Worm (Caenorhabditis elegans) whole organism, L4 larva: Measurements from ENCODE around the gene wapl-1.

Experiments used
- F10B5.3 ChIP-seq: sonication (generic microtip); optimal IDR thresholded peaks from 2 replicates; lab custom pipeline; 2016; ENCODE audit warnings: mild to moderate bottlenecking, missing genetic modification characterization, missing compliant biosample characterization
- F37D6.2 ChIP-seq: sonication (generic microtip); optimal IDR thresholded peaks from 2 replicates; lab custom pipeline; 2016; ENCODE audit warnings: mild to moderate bottlenecking, missing genetic modification characterization, missing compliant biosample characterization
- R02D3.7 ChIP-seq: fragments of 150-350 bp; sonication (generic microtip); optimal IDR thresholded peaks from 3 replicates; lab custom pipeline; 2014; ENCODE audit warnings: missing biosample characterization, missing genetic modification characterization
- T20F7.1 ChIP-seq: fragments of 200-800 bp; sonication (Bioruptor generic); optimal IDR thresholded peaks from 2 replicates; lab custom pipeline; 2018; ENCODE audit warnings: mild to moderate bottlenecking, missing genetic modification characterization, missing compliant biosample characterization
- ZK546.5 ChIP-seq, 2 experiments: sonication (generic microtip); optimal IDR thresholded peaks; 2 replicates each; lab custom pipeline; 2017; ENCODE audit warnings: missing biosample characterization in 2 of 2, missing genetic modification characterization in 2 of 2
- aha-1 ChIP-seq: fragments of 150-350 bp; peaks from one replicate; lab custom pipeline; 2014; ENCODE audit warnings: missing biosample characterization, missing genetic modification characterization
- ceh-44 ChIP-seq: fragments of 200-800 bp; sonication (Bioruptor generic); IDR thresholded peaks from 2 replicates; pipeline ENCODE4 v1.3.6; 2022; ENCODE audit warnings: missing genetic modification reagents, missing genetic modification characterization, missing compliant biosample characterization
- ceh-62 ChIP-seq: sonication (generic microtip); optimal IDR thresholded peaks from 2 replicates; lab custom pipeline; 2017; ENCODE audit warnings: missing biosample characterization, missing genetic modification characterization
- ceh-82 ChIP-seq: sonication (generic microtip); optimal IDR thresholded peaks from 2 replicates; lab custom pipeline; 2017; ENCODE audit warnings: missing biosample characterization, missing genetic modification characterization
- ces-1 ChIP-seq: fragments of 150-350 bp; sonication (generic microtip); optimal IDR thresholded peaks from 4 replicates; lab custom pipeline; 2014; ENCODE audit warnings: missing biosample characterization, missing genetic modification reagents, missing genetic modification characterization
- daf-16 ChIP-seq, 3 experiments: sonication (generic microtip); optimal IDR thresholded peaks; 2 replicates each; lab custom pipeline; 2016 to 2017; ENCODE audit warnings: missing genetic modification characterization in 3 of 3, missing genetic modification reagents in 3 of 3, mild to moderate bottlenecking in 2 of 3, missing compliant biosample characterization in 2 of 3, missing biosample characterization in 1 of 3, moderate library complexity in 1 of 3
- daf-8 ChIP-seq: fragments of 200-800 bp; sonication (Bioruptor generic); IDR thresholded peaks from 2 replicates; pipeline ENCODE4 v1.3.6; 2022; ENCODE audit warnings: missing genetic modification characterization, missing compliant biosample characterization
- dmd-9 ChIP-seq: fragments of 200-800 bp; sonication (Bioruptor generic); IDR thresholded peaks from 2 replicates; pipeline ENCODE4 v1.3.6; 2022; ENCODE audit warnings: missing genetic modification reagents, missing genetic modification characterization, missing compliant biosample characterization
- fkh-10 ChIP-seq: fragments of 150-350 bp; optimal IDR thresholded peaks from 2 replicates; lab custom pipeline; 2014; ENCODE audit warnings: missing biosample characterization, missing genetic modification reagents, missing genetic modification characterization
- fos-1 ChIP-seq: fragments of 150-350 bp; optimal IDR thresholded peaks from 2 replicates; lab custom pipeline; 2014; ENCODE audit warnings: missing biosample characterization, missing genetic modification characterization
- gei-8 ChIP-seq: fragments of 200-800 bp; sonication (Bioruptor generic); optimal IDR thresholded peaks from 2 replicates; lab custom pipeline; 2018; ENCODE audit warnings: mild to moderate bottlenecking, missing genetic modification characterization, missing compliant biosample characterization
- hlh-30 ChIP-seq: sonication (generic microtip); optimal IDR thresholded peaks from 2 replicates; lab custom pipeline; 2017; ENCODE audit warnings: antibody characterized with exemption, mild to moderate bottlenecking, missing genetic modification characterization, missing compliant biosample characterization; ENCODE audit not compliant: insufficient read depth
- hmg-1.1 ChIP-seq: fragments of 200-800 bp; sonication (Bioruptor generic); IDR thresholded peaks from 2 replicates; pipeline ENCODE4 v1.3.6; 2022; ENCODE audit warnings: missing genetic modification reagents, missing genetic modification characterization, missing compliant biosample characterization
- jun-1 ChIP-seq: fragments of 150-350 bp; optimal IDR thresholded peaks from 2 replicates; lab custom pipeline; 2014; ENCODE audit warnings: missing biosample characterization, missing genetic modification reagents, missing genetic modification characterization
- lim-7 ChIP-seq: fragments of 200-800 bp; sonication (Bioruptor generic); IDR thresholded peaks from 2 replicates; pipeline ENCODE4 v1.3.6; 2022; ENCODE audit warnings: missing genetic modification characterization, missing compliant biosample characterization
- lin-1 ChIP-seq: fragments of 200-800 bp; sonication (Bioruptor generic); IDR thresholded peaks from 2 replicates; pipeline ENCODE4 v1.3.6; 2022; ENCODE audit warnings: missing genetic modification reagents, missing genetic modification characterization, missing compliant biosample characterization
- lin-13 ChIP-seq: fragments of 150-350 bp; optimal IDR thresholded peaks from 2 replicates; lab custom pipeline; 2014; ENCODE audit warnings: missing biosample characterization, missing genetic modification reagents, missing genetic modification characterization
- lir-3 ChIP-seq: sonication (generic microtip); optimal IDR thresholded peaks from 2 replicates; lab custom pipeline; 2016; ENCODE audit warnings: mild to moderate bottlenecking, missing genetic modification characterization, missing compliant biosample characterization
- lsy-2 ChIP-seq, 2 experiments: fragments of 150-350 bp in 1 of 2; sonication (generic microtip) in 1 of 2; optimal IDR thresholded peaks; 2 replicates each; lab custom pipeline; 2014 to 2017; ENCODE audit warnings: missing biosample characterization in 2 of 2, missing genetic modification characterization in 2 of 2
- madf-5 ChIP-seq, 2 experiments: fragments of 200-800 bp; sonication (Bioruptor generic); IDR thresholded peaks; 2 replicates each; pipeline ENCODE4 v1.3.6; 2022; ENCODE audit warnings: missing compliant biosample characterization in 2 of 2, missing genetic modification characterization in 2 of 2
- madf-9 ChIP-seq: fragments of 200-800 bp; sonication (Bioruptor generic); conservative IDR thresholded peaks from 2 replicates; pipeline ENCODE4 v1.3.6; 2022; ENCODE audit warnings: missing genetic modification reagents, missing genetic modification characterization, missing compliant biosample characterization
- mdt-29 ChIP-seq: fragments of 200-800 bp; sonication (Bioruptor generic); IDR thresholded peaks from 2 replicates; pipeline ENCODE4 v1.3.6; 2022; ENCODE audit warnings: missing genetic modification reagents, missing genetic modification characterization, missing compliant biosample characterization
- mep-1 ChIP-seq: fragments of 150-350 bp; sonication (generic microtip); optimal IDR thresholded peaks from 3 replicates; lab custom pipeline; 2014; ENCODE audit warnings: missing biosample characterization, missing genetic modification characterization
- mes-2 ChIP-seq: sonication (generic microtip); optimal IDR thresholded peaks from 2 replicates; lab custom pipeline; 2016; ENCODE audit warnings: missing genotype, mild to moderate bottlenecking, missing genetic modification characterization, missing compliant biosample characterization; ENCODE audit not compliant: poor library complexity, severe bottlenecking
- mxl-2 ChIP-seq: fragments of 200-800 bp; sonication (Bioruptor generic); conservative IDR thresholded peaks from 2 replicates; pipeline ENCODE4 v1.3.6; 2022; ENCODE audit warnings: missing genetic modification reagents, missing genetic modification characterization, missing compliant biosample characterization
- nhr-102 ChIP-seq: sonication (generic microtip); optimal IDR thresholded peaks from 2 replicates; lab custom pipeline; 2016; ENCODE audit warnings: mild to moderate bottlenecking, missing genetic modification characterization, moderate library complexity, missing compliant biosample characterization
- nhr-11 ChIP-seq: fragments of 150-350 bp; optimal IDR thresholded peaks from 2 replicates; lab custom pipeline; 2014; ENCODE audit warnings: missing biosample characterization, missing genetic modification characterization
- nhr-111 ChIP-seq: fragments of 200-800 bp; sonication (Bioruptor generic); optimal IDR thresholded peaks from 2 replicates; lab custom pipeline; 2018; ENCODE audit warnings: mild to moderate bottlenecking, missing genetic modification characterization, missing compliant biosample characterization
- nhr-25 ChIP-seq: sonication (generic microtip); optimal IDR thresholded peaks from 2 replicates; lab custom pipeline; 2017; ENCODE audit warnings: missing genetic modification characterization, mild to moderate bottlenecking, missing compliant biosample characterization, antibody characterized with exemption, moderate library complexity, borderline replicate concordance; ENCODE audit not compliant: insufficient read depth
- nhr-28 ChIP-seq: fragments of 150-350 bp; optimal IDR thresholded peaks from 2 replicates; lab custom pipeline; 2014; ENCODE audit warnings: missing biosample characterization, missing genetic modification characterization
- nhr-48 ChIP-seq: sonication (generic microtip); optimal IDR thresholded peaks from 2 replicates; lab custom pipeline; 2016; ENCODE audit warnings: mild to moderate bottlenecking, missing genetic modification characterization, missing compliant biosample characterization
- nhr-6 ChIP-seq: fragments of 150-350 bp; optimal IDR thresholded peaks from 2 replicates; lab custom pipeline; 2014; ENCODE audit warnings: missing biosample characterization, missing genetic modification characterization
- nhr-76 ChIP-seq: fragments of 150-350 bp; optimal IDR thresholded peaks from 2 replicates; lab custom pipeline; 2014; ENCODE audit warnings: missing biosample characterization, missing genetic modification characterization
- php-3 ChIP-seq: fragments of 200-800 bp; sonication (Bioruptor generic); IDR thresholded peaks from 2 replicates; pipeline ENCODE4 v1.3.6; 2022; ENCODE audit warnings: missing genetic modification reagents, missing genetic modification characterization, missing compliant biosample characterization
- pqm-1 ChIP-seq: sonication (generic microtip); optimal IDR thresholded peaks from 2 replicates; lab custom pipeline; 2017; ENCODE audit warnings: missing biosample characterization, missing genetic modification characterization
- rbr-2 ChIP-seq: sonication (generic microtip); optimal IDR thresholded peaks from 2 replicates; lab custom pipeline; 2016; ENCODE audit warnings: missing genotype, missing genetic modification characterization, missing compliant biosample characterization
- sdz-12 ChIP-seq: fragments of 200-800 bp; sonication (Bioruptor generic); optimal IDR thresholded peaks from 2 replicates; lab custom pipeline; 2018; ENCODE audit warnings: mild to moderate bottlenecking, missing genetic modification characterization, missing compliant biosample characterization
- set-16 ChIP-seq: fragments of 200-800 bp; sonication (Bioruptor generic); IDR thresholded peaks from 2 replicates; pipeline ENCODE4 v1.3.6; 2022; ENCODE audit warnings: missing genetic modification reagents, missing genetic modification characterization, missing compliant biosample characterization
- snpc-4 ChIP-seq: fragments of 150-350 bp; optimal IDR thresholded peaks from 2 replicates; lab custom pipeline; 2014; ENCODE audit warnings: missing biosample characterization, missing genetic modification characterization
- tra-1 ChIP-seq: fragments of 200-800 bp; sonication (Bioruptor generic); IDR thresholded peaks from 2 replicates; pipeline ENCODE4 v1.3.6; 2022; ENCODE audit warnings: missing genetic modification reagents, missing genetic modification characterization, missing compliant biosample characterization
- vab-7 ChIP-seq: fragments of 200-800 bp; sonication (Bioruptor generic); IDR thresholded peaks from 2 replicates; pipeline ENCODE4 v1.3.6; 2022; ENCODE audit warnings: missing genetic modification reagents, missing genetic modification characterization, missing compliant biosample characterization
- zip-11 ChIP-seq: fragments of 200-800 bp; sonication (Bioruptor generic); IDR thresholded peaks from 2 replicates; pipeline ENCODE4 v1.3.6; 2022; ENCODE audit warnings: missing genetic modification characterization, missing compliant biosample characterization
- zip-2 ChIP-seq: fragments of 150-350 bp; optimal IDR thresholded peaks from 2 replicates; lab custom pipeline; 2014; ENCODE audit warnings: missing biosample characterization, missing genetic modification characterization
- ztf-11 ChIP-seq: fragments of 150-350 bp; optimal IDR thresholded peaks from 2 replicates; lab custom pipeline; 2014; ENCODE audit warnings: missing biosample characterization, missing genetic modification characterization

The wapl-1 gene

DNA sequence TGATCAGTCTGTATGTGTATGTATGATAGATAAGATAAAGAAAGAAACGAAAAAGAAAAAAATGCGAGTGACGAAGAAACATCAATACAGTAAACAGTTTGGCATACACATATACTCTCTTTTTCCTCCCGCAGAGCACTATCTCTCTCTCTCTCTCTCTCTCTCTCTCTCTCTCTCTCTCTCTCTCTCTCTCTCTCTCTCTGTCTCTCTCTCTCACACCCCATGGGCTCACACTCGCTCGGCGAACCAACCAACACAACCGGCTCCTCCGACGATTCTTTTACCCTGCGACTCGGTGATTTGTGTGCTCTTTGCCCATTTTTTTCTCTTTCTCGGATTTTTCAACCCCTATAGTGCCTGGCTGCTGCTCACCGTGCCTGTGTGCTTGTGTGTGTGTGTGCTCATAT, 38.5 kb downstream of the wapl-1 start (continued):
- no peak for TF ChIP-seq mxl-2 (GFP tag; lab: Robert Waterston, UW)

DNA sequence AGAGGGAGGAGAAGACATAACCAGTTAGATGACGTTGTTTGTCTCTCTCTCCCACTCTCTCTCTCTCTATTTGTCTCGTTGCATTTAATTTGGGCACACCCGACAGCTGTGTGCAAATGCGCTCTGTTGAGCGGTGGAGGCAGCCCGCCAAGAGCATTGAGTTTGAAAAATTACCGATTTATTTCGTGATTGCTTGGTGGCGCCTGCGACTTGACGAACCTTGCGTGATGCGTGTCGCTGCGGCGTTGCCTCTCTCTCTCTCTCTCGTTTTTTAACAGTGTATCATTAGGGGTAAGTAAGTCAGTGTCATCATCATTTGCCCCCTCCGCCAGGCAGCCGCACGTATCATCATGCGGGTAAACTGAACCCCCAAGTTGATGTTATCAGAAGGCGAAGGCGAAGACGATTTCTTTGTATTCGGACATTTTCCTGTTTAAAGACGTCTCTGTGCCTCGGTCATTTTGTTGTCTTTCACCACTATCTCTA, 39.4 kb downstream of the wapl-1 start:
- TF ChIP-seq daf-8 = no peak
- peak; percentile 65 for TF ChIP-seq lin-13 (GFP tag; lab: Kevin White, UChicago)
- peak; percentile 84 for TF ChIP-seq mep-1
- TF ChIP-seq nhr-28 = peak; percentile 69
- no peak for TF ChIP-seq vab-7 (GFP tag; lab: Robert Waterston, UW)
- no peak for TF ChIP-seq F10B5.3 (tag; lab: Kevin White, UChicago)
- no peak for TF ChIP-seq zip-2 (tag; lab: Kevin White, UChicago)
- TF ChIP-seq F37D6.2 (tag; lab: Kevin White, UChicago) = peak; percentile 51
- TF ChIP-seq ztf-11 (tag; lab: Kevin White, UChicago) = no peak
- peak; percentile 44 for TF ChIP-seq nhr-6 (tag; lab: Kevin White, UChicago)
- no peak for TF ChIP-seq ceh-62 (tag; lab: Kevin White, UChicago)
- TF ChIP-seq nhr-111 (GFP tag; lab: Kevin White, UChicago) = no peak
- TF ChIP-seq ces-1 (GFP tag; lab: Kevin White, UChicago) = no peak
- peak; percentile 96 for TF ChIP-seq aha-1 (tag; lab: Kevin White, UChicago)
- no peak for TF ChIP-seq ceh-82 (tag; lab: Kevin White, UChicago)
- no peak for TF ChIP-seq dmd-9
- TF ChIP-seq rbr-2 (tag; lab: Kevin White, UChicago) = peak; percentile 70
- TF ChIP-seq lin-1 = peak; percentile 79
- peak; percentile 45 for TF ChIP-seq hmg-1.1 (GFP tag; lab: Robert Waterston, UW)
- 0 out of 2 replicates have a peak, but pooled peaks have one; percentile 57 for TF ChIP-seq madf-9 (GFP tag; lab: Robert Waterston, UW)
- TF ChIP-seq sdz-12 = peak; percentile 58
- TF ChIP-seq lsy-2 (tag; optimal IDR thresholded peaks at IDR 0.05; lab: Kevin White, UChicago) = peak; percentile 54 to 67
- no peak for TF ChIP-seq snpc-4 (tag; lab: Kevin White, UChicago)
- peak; percentile 31 for TF ChIP-seq pqm-1 (tag; lab: Kevin White, UChicago)
- peak; percentile 8 for TF ChIP-seq nhr-25 (tag; lab: Kevin White, UChicago)
- TF ChIP-seq lim-7 = no peak
- TF ChIP-seq mdt-29 = no peak
- TF ChIP-seq ZK546.5 (tag; optimal IDR thresholded peaks at IDR 0.05; lab: Kevin White, UChicago) = no peak
- no peak for TF ChIP-seq fos-1
- no peak for TF ChIP-seq lir-3 (tag; lab: Kevin White, UChicago)
- TF ChIP-seq fkh-10 = peak; percentile 39
- TF ChIP-seq nhr-11 = peak; percentile 42
- no peak for TF ChIP-seq nhr-102
- TF ChIP-seq ceh-44 = 0 out of 2 replicates have a peak, but pooled peaks have one; percentile 44
- TF ChIP-seq nhr-76 = no peak
- peak; percentile 53 for TF ChIP-seq set-16 (GFP tag; lab: Robert Waterston, UW)
- no peak; the same call in 1 of the 2 replicates for TF ChIP-seq tra-1 (GFP tag; lab: Robert Waterston, UW)
- TF ChIP-seq daf-16 (GFP tag; optimal IDR thresholded peaks at IDR 0.05; lab: Kevin White, UChicago) = no peak
- peak; percentile 80 for TF ChIP-seq daf-16 (tag; optimal IDR thresholded peaks at IDR 0.05; lab: Kevin White, UChicago)
- TF ChIP-seq mes-2 (tag; lab: Kevin White, UChicago) = peak; percentile 49
- peak; percentile 86 for TF ChIP-seq hlh-30
- TF ChIP-seq nhr-48 = peak; percentile 59
- peak; percentile 38 for TF ChIP-seq T20F7.1
- TF ChIP-seq R02D3.7 (tag; lab: Kevin White, UChicago) = no peak
- TF ChIP-seq jun-1 (tag; lab: Kevin White, UChicago) = peak; percentile 3
- no peak for TF ChIP-seq madf-5 (GFP tag; IDR thresholded peaks at IDR 0.05; lab: Robert Waterston, UW)
- no peak for TF ChIP-seq gei-8 (GFP tag; lab: Kevin White, UChicago)
- no peak for TF ChIP-seq php-3
- no peak for TF ChIP-seq zip-11 (GFP tag; lab: Robert Waterston, UW)
